Worm (Caenorhabditis elegans) whole organism, mixed stage, embryonic: ENCODE results near the gene daf-7.

Experiments used
- ceh-43 ChIP-seq: fragments of 200-800 bp; sonication (Bioruptor generic); optimal IDR thresholded peaks from 2 replicates; lab custom pipeline; 2018; ENCODE audit warnings: mild to moderate bottlenecking, missing genetic modification characterization, moderate library complexity, missing compliant biosample characterization
- elt-1 ChIP-seq: sonication (generic microtip); optimal IDR thresholded peaks from 2 replicates; lab custom pipeline; 2017; ENCODE audit warnings: missing genetic modification characterization, mild to moderate bottlenecking, missing compliant biosample characterization, antibody characterized with exemption, moderate library complexity, borderline replicate concordance; ENCODE audit not compliant: insufficient read depth
- elt-3 ChIP-seq: fragments of 150-350 bp; optimal IDR thresholded peaks from 2 replicates; lab custom pipeline; 2014; ENCODE audit warnings: missing biosample characterization, missing genetic modification characterization
- flh-1 ChIP-seq: fragments of 200-800 bp; sonication (Bioruptor generic); optimal IDR thresholded peaks from 2 replicates; lab custom pipeline; 2018; ENCODE audit warnings: mild to moderate bottlenecking, missing genetic modification characterization, moderate library complexity, missing compliant biosample characterization
- ham-2 ChIP-seq: fragments of 200-800 bp; sonication (Bioruptor generic); optimal IDR thresholded peaks from 2 replicates; lab custom pipeline; 2018; ENCODE audit warnings: mild to moderate bottlenecking, missing genetic modification characterization, missing compliant biosample characterization
- lin-13 ChIP-seq: fragments of 150-350 bp; optimal IDR thresholded peaks from 2 replicates; lab custom pipeline; 2014; ENCODE audit warnings: missing biosample characterization, missing genetic modification characterization
- mep-1 ChIP-seq: fragments of 150-350 bp; optimal IDR thresholded peaks from 2 replicates; lab custom pipeline; 2017; ENCODE audit warnings: missing biosample characterization, missing genetic modification reagents, missing genetic modification characterization, inconsistent platforms
- pha-4 ChIP-seq: fragments of 150-350 bp; optimal IDR thresholded peaks from 2 replicates; lab custom pipeline; 2018; ENCODE audit warnings: missing biosample characterization, missing genetic modification reagents, missing genetic modification characterization
- unc-39 ChIP-seq: fragments of 150-350 bp; optimal IDR thresholded peaks from 2 replicates; lab custom pipeline; 2014; ENCODE audit warnings: missing biosample characterization, missing genetic modification characterization
- unc-62 ChIP-seq: fragments of 150-350 bp; optimal IDR thresholded peaks from 2 replicates; lab custom pipeline; 2014; ENCODE audit warnings: missing biosample characterization, missing genetic modification reagents, missing genetic modification characterization
- ztf-11 ChIP-seq: fragments of 150-350 bp; optimal IDR thresholded peaks from 2 replicates; lab custom pipeline; 2014; ENCODE audit warnings: missing biosample characterization, missing genetic modification characterization

DNA sequence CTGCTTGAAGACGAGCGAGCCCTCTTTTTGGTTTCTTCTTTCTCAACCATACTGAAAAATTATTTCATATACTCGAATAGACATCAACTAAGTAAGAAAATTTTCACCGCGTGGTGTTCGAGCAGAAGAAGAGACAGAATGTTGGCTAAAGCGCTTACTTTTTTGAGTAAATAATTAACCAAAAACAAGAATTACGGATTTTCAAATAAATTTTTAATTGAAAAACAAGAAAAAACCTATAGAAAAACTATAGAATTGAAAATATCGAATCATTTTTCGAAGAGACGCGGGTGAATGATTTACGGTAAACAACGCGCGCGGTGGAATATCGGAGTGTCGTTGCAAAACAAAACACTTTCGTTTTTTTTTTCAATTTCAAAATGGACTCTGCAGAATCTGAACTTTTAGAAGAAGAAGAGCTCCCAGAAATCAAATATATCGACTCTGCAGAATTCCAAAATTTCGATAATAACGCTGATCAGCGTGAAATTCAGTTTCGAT is 42.3 kb downstream of the daf-7 start, which contains the start of the genes rnp-5 and tag-51:
- TF ChIP-seq elt-1 (tag; lab: Kevin White, UChicago) (no peak), flh-1 (GFP tag; lab: Kevin White, UChicago) (no peak), mep-1 (tag; lab: Kevin White, UChicago) (no peak), unc-39 (tag; lab: Kevin White, UChicago) (no peak), ztf-11 (tag; lab: Kevin White, UChicago) (no peak), ham-2 (GFP tag; lab: Kevin White, UChicago) (no peak), elt-3 (tag; lab: Kevin White, UChicago) (no peak), unc-62 (GFP tag; lab: Kevin White, UChicago) (no peak), ceh-43 (GFP tag; lab: Kevin White, UChicago) (no peak), pha-4 (tag; lab: Kevin White, UChicago) (no peak), lin-13 (no peak)
